Fruit fly (Drosophila melanogaster) whole organism, embryonic: Measurements from ENCODE around the gene uncNacbeta.

Source experiments
- ATbp ChIP-seq: fragments of 200-800 bp; sonication (Bioruptor generic); optimal IDR thresholded peaks from 2 replicates; lab custom pipeline; 2017; ENCODE audit warnings: missing biosample characterization, mild to moderate bottlenecking, missing genetic modification characterization, missing genetic modification reagents
- Aef1 ChIP-seq: fragments of 200-800 bp; sonication (Bioruptor generic); IDR thresholded peaks from 3 replicates; pipeline ENCODE4 v1.3.6; 2022; ENCODE audit warnings: missing biosample characterization, missing genetic modification characterization
- CG10543 ChIP-seq: fragments of 200-800 bp; sonication (Bioruptor generic); optimal IDR thresholded peaks from 3 replicates; lab custom pipeline; 2017; ENCODE audit warnings: missing biosample characterization, mild to moderate bottlenecking, missing genetic modification characterization, moderate library complexity
- CG10654 ChIP-seq: fragments of 200-800 bp; sonication (Bioruptor generic); optimal IDR thresholded peaks from 2 replicates; lab custom pipeline; 2016; ENCODE audit warnings: missing biosample characterization, missing genetic modification characterization
- CG11560 ChIP-seq: fragments of 200-800 bp; sonication (Bioruptor generic); IDR thresholded peaks from 3 replicates; pipeline ENCODE4 v1.3.6; 2022; ENCODE audit warnings: missing biosample characterization, missing genetic modification characterization
- CG11696 ChIP-seq: fragments of 200-800 bp; sonication (Bioruptor generic); IDR thresholded peaks from 2 replicates; pipeline ENCODE4 v1.3.6; 2022; ENCODE audit warnings: missing biosample characterization, missing genetic modification characterization
- CG12219 ChIP-seq: fragments of 200-800 bp; sonication (Bioruptor generic); optimal IDR thresholded peaks from 3 replicates; lab custom pipeline; 2018; ENCODE audit warnings: missing biosample characterization, mild to moderate bottlenecking, missing genetic modification characterization
- CG14014 ChIP-seq: fragments of 200-800 bp; sonication (Bioruptor generic); IDR thresholded peaks from 2 replicates; pipeline ENCODE4 v1.3.6; 2022; ENCODE audit warnings: missing biosample characterization, missing genetic modification characterization
- CG15696 ChIP-seq: fragments of 200-800 bp; sonication (Bioruptor generic); optimal IDR thresholded peaks from 2 replicates; lab custom pipeline; 2019; ENCODE audit warnings: missing biosample characterization, mild to moderate bottlenecking, missing genetic modification characterization, moderate library complexity
- CG16779 ChIP-seq: fragments of 200-800 bp; sonication (Bioruptor generic); IDR thresholded peaks from 2 replicates; pipeline ENCODE4 v1.3.6; 2022; ENCODE audit warnings: missing biosample characterization, missing genetic modification characterization
- CG17802 ChIP-seq: fragments of 200-800 bp; sonication (Bioruptor generic); optimal IDR thresholded peaks from 2 replicates; lab custom pipeline; 2018; ENCODE audit warnings: missing biosample characterization, mild to moderate bottlenecking, missing genetic modification characterization, moderate library complexity
- CG1832 ChIP-seq: fragments of 200-800 bp; sonication (Bioruptor generic); optimal IDR thresholded peaks from 2 replicates; lab custom pipeline; 2017; ENCODE audit warnings: missing biosample characterization, mild to moderate bottlenecking, missing genetic modification characterization, inconsistent platforms
- CG2199 ChIP-seq: fragments of 200-800 bp; sonication (Bioruptor generic); IDR thresholded peaks from 3 replicates; pipeline ENCODE4 v1.3.6; 2022; ENCODE audit warnings: missing biosample characterization, missing genetic modification characterization
- CG2202 ChIP-seq: fragments of 200-800 bp; sonication (Bioruptor generic); optimal IDR thresholded peaks from 2 replicates; lab custom pipeline; 2018; ENCODE audit warnings: missing biosample characterization, mild to moderate bottlenecking, missing genetic modification characterization
- CG31388 ChIP-seq: fragments of 200-800 bp; sonication (Bioruptor generic); optimal IDR thresholded peaks from 2 replicates; lab custom pipeline; 2016; ENCODE audit warnings: missing biosample characterization, missing genetic modification characterization
- CG34376 ChIP-seq: fragments of 200-800 bp; sonication (Bioruptor generic); optimal IDR thresholded peaks from 2 replicates; lab custom pipeline; 2018; ENCODE audit warnings: missing biosample characterization, mild to moderate bottlenecking, missing genetic modification characterization
- CG43689 ChIP-seq: fragments of 200-800 bp; sonication (Bioruptor generic); IDR thresholded peaks from 2 replicates; pipeline ENCODE4 v1.3.6; 2022; ENCODE audit warnings: missing biosample characterization, missing genetic modification characterization
- CG4617 ChIP-seq: fragments of 200-800 bp; sonication (Bioruptor generic); optimal IDR thresholded peaks from 3 replicates; lab custom pipeline; 2016; ENCODE audit warnings: missing biosample characterization, missing genetic modification characterization, borderline replicate concordance
- CG4854 ChIP-seq: fragments of 200-800 bp; sonication (Bioruptor generic); optimal IDR thresholded peaks from 2 replicates; lab custom pipeline; 2016; ENCODE audit warnings: missing biosample characterization, missing genetic modification characterization, inconsistent platforms
- CG8924 ChIP-seq: fragments of 200-800 bp; optimal IDR thresholded peaks from 3 replicates; lab custom pipeline; 2019; ENCODE audit warnings: missing biosample characterization, mild to moderate bottlenecking, missing genetic modification characterization, moderate library complexity
- D ChIP-seq, 2 experiments: fragments of 200-800 bp in 1 of 2; fragments of >200 bp in 1 of 2; sonication (Bioruptor generic) in 1 of 2; optimal IDR thresholded peaks; 2 replicates in 1 of 2; 3 replicates in 1 of 2; lab custom pipeline; 2017; ENCODE audit warnings: mild to moderate bottlenecking in 1 of 2, missing biosample characterization in 1 of 2, missing genetic modification characterization in 1 of 2, missing genetic modification reagents in 1 of 2
- D19A ChIP-seq: fragments of 200-800 bp; optimal IDR thresholded peaks from 3 replicates; lab custom pipeline; 2019; ENCODE audit warnings: missing biosample characterization, mild to moderate bottlenecking, missing genetic modification characterization, moderate library complexity
- Dbx ChIP-seq: fragments of 200-800 bp; sonication (Bioruptor generic); IDR thresholded peaks from 3 replicates; pipeline ENCODE4 v1.3.6; 2022; ENCODE audit warnings: missing biosample characterization, missing genetic modification characterization
- Hr39 ChIP-seq: fragments of >200 bp; optimal IDR thresholded peaks from 2 replicates; lab custom pipeline; 2017
- Jarid2 ChIP-seq: fragments of 200-800 bp; sonication (Bioruptor generic); optimal IDR thresholded peaks from 3 replicates; lab custom pipeline; 2017; ENCODE audit warnings: mild to moderate bottlenecking, missing biosample characterization, missing genetic modification reagents, missing genetic modification characterization
- Lhr ChIP-seq: fragments of 200-800 bp; sonication (Bioruptor generic); optimal IDR thresholded peaks from 3 replicates; lab custom pipeline; 2017; ENCODE audit warnings: mild to moderate bottlenecking, missing biosample characterization, missing genetic modification reagents, missing genetic modification characterization
- Med ChIP-seq: fragments of 200-800 bp; sonication (Bioruptor generic); peaks from one replicate; lab custom pipeline; 2016; ENCODE audit warnings: missing biosample characterization, missing genetic modification characterization, mild to moderate bottlenecking, inconsistent platforms, moderate library complexity
- Meics ChIP-seq: fragments of 200-800 bp; sonication (Bioruptor generic); optimal IDR thresholded peaks from 2 replicates; lab custom pipeline; 2017; ENCODE audit warnings: missing biosample characterization, mild to moderate bottlenecking, missing genetic modification characterization
- Nf-YB ChIP-seq: fragments of 200-800 bp; sonication (Bioruptor generic); optimal IDR thresholded peaks from 3 replicates; lab custom pipeline; 2019; ENCODE audit warnings: missing biosample characterization, mild to moderate bottlenecking, missing genetic modification characterization, moderate library complexity
- Pdp1 ChIP-seq, 2 experiments: fragments of 200-800 bp; sonication (Bioruptor generic); optimal IDR thresholded peaks; 3 replicates each; lab custom pipeline; 2016; ENCODE audit warnings: missing biosample characterization in 2 of 2, missing genetic modification characterization in 2 of 2, mild to moderate bottlenecking in 1 of 2, moderate library complexity in 1 of 2
- Taf1 ChIP-seq: fragments of 200-800 bp; sonication (Bioruptor generic); IDR thresholded peaks from 2 replicates; pipeline ENCODE4 v1.3.6; 2022; ENCODE audit warnings: missing biosample characterization, missing genetic modification characterization
- ara ChIP-seq: fragments of 200-800 bp; sonication (Bioruptor generic); IDR thresholded peaks from 2 replicates; pipeline ENCODE4 v1.3.6; 2022; ENCODE audit warnings: missing biosample characterization, missing genetic modification characterization
- cad ChIP-seq: fragments of >200 bp; optimal IDR thresholded peaks from 2 replicates; lab custom pipeline; 2017; ENCODE audit warnings: missing biosample characterization, missing genetic modification characterization
- croc ChIP-seq: fragments of 200-800 bp; sonication (Bioruptor generic); conservative IDR thresholded peaks from 3 replicates; pipeline ENCODE4 v1.3.6; 2022; ENCODE audit warnings: missing biosample characterization, missing genetic modification characterization
- dysf ChIP-seq: fragments of 200-800 bp; sonication (Bioruptor generic); IDR thresholded peaks from 3 replicates; pipeline ENCODE4 v1.3.6; 2022; ENCODE audit warnings: missing biosample characterization, missing genetic modification characterization
- esg ChIP-seq: fragments of 200-800 bp; sonication (Bioruptor generic); conservative IDR thresholded peaks from 2 replicates; pipeline ENCODE4 v1.3.6; 2022; ENCODE audit warnings: missing biosample characterization, missing genetic modification characterization
- fd102C ChIP-seq: fragments of 200-800 bp; sonication (Bioruptor generic); optimal IDR thresholded peaks from 2 replicates; lab custom pipeline; 2018; ENCODE audit warnings: missing biosample characterization, mild to moderate bottlenecking, missing genetic modification characterization, moderate library complexity
- grn ChIP-seq: fragments of 200-800 bp; sonication (Bioruptor generic); optimal IDR thresholded peaks from 3 replicates; lab custom pipeline; 2017; ENCODE audit warnings: missing biosample characterization, missing genetic modification characterization
- hth ChIP-seq: fragments of >200 bp; optimal IDR thresholded peaks from 2 replicates; lab custom pipeline; 2017; ENCODE audit warnings: inconsistent platforms
- kay ChIP-seq: fragments of 200-800 bp; sonication (Bioruptor generic); optimal IDR thresholded peaks from 2 replicates; lab custom pipeline; 2016; ENCODE audit warnings: missing biosample characterization, missing genetic modification characterization
- lbe ChIP-seq: fragments of 200-800 bp; sonication (Bioruptor generic); optimal IDR thresholded peaks from 2 replicates; lab custom pipeline; 2016; ENCODE audit warnings: missing biosample characterization, mild to moderate bottlenecking, missing genetic modification characterization
- nerfin-2 ChIP-seq: fragments of 200-800 bp; sonication (Bioruptor generic); IDR thresholded peaks from 2 replicates; pipeline ENCODE4 v1.3.6; 2022; ENCODE audit warnings: missing biosample characterization, missing genetic modification characterization; ENCODE audit not compliant: partially characterized antibody
- pho ChIP-seq: fragments of 200-800 bp; sonication (Bioruptor generic); optimal IDR thresholded peaks from 2 replicates; lab custom pipeline; 2016; ENCODE audit warnings: missing biosample characterization, missing genetic modification characterization
- pnt ChIP-seq: fragments of 200-800 bp; sonication (Bioruptor generic); optimal IDR thresholded peaks from 3 replicates; lab custom pipeline; 2016; ENCODE audit warnings: missing biosample characterization, missing genetic modification characterization
- pros ChIP-seq: fragments of 200-800 bp; sonication (Bioruptor generic); optimal IDR thresholded peaks from 3 replicates; lab custom pipeline; 2019; ENCODE audit warnings: missing biosample characterization, mild to moderate bottlenecking, missing genetic modification characterization, moderate library complexity
- scrt ChIP-seq: fragments of 200-800 bp; sonication (Bioruptor generic); optimal IDR thresholded peaks from 2 replicates; lab custom pipeline; 2018; ENCODE audit warnings: missing biosample characterization, mild to moderate bottlenecking, missing genetic modification characterization, moderate library complexity
- slp2 ChIP-seq: fragments of 200-800 bp; sonication (Bioruptor generic); optimal IDR thresholded peaks from 2 replicates; lab custom pipeline; 2016; ENCODE audit warnings: missing biosample characterization, missing genetic modification characterization
- zf30C ChIP-seq: fragments of 200-800 bp; sonication (Bioruptor generic); optimal IDR thresholded peaks from 3 replicates; lab custom pipeline; 2018; ENCODE audit warnings: missing biosample characterization, mild to moderate bottlenecking, missing genetic modification characterization
- zfh1 ChIP-seq: fragments of 200-800 bp; sonication (Bioruptor generic); IDR thresholded peaks from 3 replicates; pipeline ENCODE4 v1.3.6; 2022; ENCODE audit warnings: missing biosample characterization, missing genetic modification characterization

uncNacbeta gene

DNA sequence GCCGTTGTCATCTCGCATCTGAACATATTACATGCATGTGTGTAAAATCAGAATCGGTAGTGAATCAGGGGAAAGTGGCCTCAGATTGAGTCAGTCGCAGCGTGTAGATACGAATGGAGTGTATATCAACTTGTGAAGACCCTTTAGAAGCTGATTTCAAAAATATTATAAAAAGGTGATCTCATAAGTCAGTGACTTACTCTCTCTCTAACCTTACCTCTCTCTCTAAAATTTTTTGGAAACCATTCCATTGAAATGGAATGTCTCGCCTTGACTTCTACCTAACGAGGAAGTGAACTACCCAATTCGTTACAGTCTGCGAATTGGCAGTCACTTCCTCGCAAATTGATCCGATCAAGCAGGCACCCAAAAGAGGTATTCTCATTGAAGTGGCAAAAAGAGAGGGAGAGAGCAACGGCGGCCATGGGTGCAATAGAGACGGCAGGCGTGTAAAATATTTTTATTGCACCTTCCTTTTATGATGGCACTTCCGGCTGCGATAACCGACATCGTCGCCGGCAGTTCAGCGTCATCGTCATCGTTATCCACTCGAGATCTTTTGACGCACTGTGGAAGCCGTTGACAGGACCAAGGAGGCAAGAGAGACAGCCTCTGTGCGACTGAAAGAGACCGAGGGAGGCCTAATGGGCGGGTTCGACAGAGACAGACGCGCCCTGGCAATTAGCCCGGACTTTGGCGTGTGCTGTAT, 45.6 kb downstream of the uncNacbeta start (continued):
- TF ChIP-seq CG17802 (tag; lab: Kevin White, UChicago) = no peak
- no peak for TF ChIP-seq zf30C (GFP tag; lab: Kevin White, UChicago)
- no peak for TF ChIP-seq CG16779 (GFP tag; lab: Robert Waterston, UW)
- TF ChIP-seq Dbx (GFP tag; lab: Robert Waterston, UW) = no peak
- TF ChIP-seq Taf1 (GFP tag; lab: Robert Waterston, UW) = no peak
- TF ChIP-seq CG10654 (GFP tag; lab: Kevin White, UChicago) = no peak
- TF ChIP-seq slp2 (GFP tag; lab: Kevin White, UChicago) = no peak
- TF ChIP-seq CG1832 (GFP tag; lab: Kevin White, UChicago) = peak; percentile 40
- no peak for TF ChIP-seq kay
- TF ChIP-seq CG12219 = no peak
- TF ChIP-seq CG2199 (GFP tag; lab: Robert Waterston, UW) = no peak
- no peak for TF ChIP-seq ATbp (GFP tag; lab: Kevin White, UChicago)
- peak; percentile 73 for TF ChIP-seq D (optimal IDR thresholded peaks at IDR 0.05; lab: Kevin White, UChicago)
- no peak for TF ChIP-seq D (GFP tag; optimal IDR thresholded peaks at IDR 0.05; lab: Kevin White, UChicago)
- no peak for TF ChIP-seq CG10543 (GFP tag; lab: Kevin White, UChicago)
- TF ChIP-seq fd102C (GFP tag; lab: Kevin White, UChicago) = peak; percentile 16
- peak; percentile 99 for TF ChIP-seq cad (GFP tag; lab: Kevin White, UChicago)
- no peak for TF ChIP-seq pros
- TF ChIP-seq CG14014 = no peak
- no peak for TF ChIP-seq CG15696 (tag; lab: Kevin White, UChicago)
- TF ChIP-seq pnt = no peak
- no peak for TF ChIP-seq scrt (GFP tag; lab: Kevin White, UChicago)
- TF ChIP-seq CG4854 (GFP tag; lab: Kevin White, UChicago) = no peak
- no peak for TF ChIP-seq croc (GFP tag; lab: Robert Waterston, UW)
- no peak for TF ChIP-seq CG31388 (GFP tag; lab: Kevin White, UChicago)
- TF ChIP-seq lbe (GFP tag; lab: Kevin White, UChicago) = no peak
- TF ChIP-seq CG34376 = no peak
- no peak for TF ChIP-seq ara
- TF ChIP-seq Lhr (GFP tag; lab: Kevin White, UChicago) = no peak
- peak; percentile 25 for TF ChIP-seq grn (GFP tag; lab: Kevin White, UChicago)
- TF ChIP-seq CG11560 (tag; lab: Robert Waterston, UW) = no peak
- TF ChIP-seq pho = no peak
- peak; percentile 9 for TF ChIP-seq Med (GFP tag; lab: Kevin White, UChicago)
- no peak for TF ChIP-seq Nf-YB (GFP tag; lab: Kevin White, UChicago)
- TF ChIP-seq CG11696 (GFP tag; lab: Robert Waterston, UW) = no peak
- no peak for TF ChIP-seq Jarid2 (GFP tag; lab: Kevin White, UChicago)
- TF ChIP-seq Hr39 (lab: Kevin White, UChicago) = no peak
- TF ChIP-seq nerfin-2 = no peak
- no peak for TF ChIP-seq zfh1
- TF ChIP-seq Meics (GFP tag; lab: Kevin White, UChicago) = no peak
- no peak for TF ChIP-seq CG43689 (GFP tag; lab: Robert Waterston, UW)
- no peak for TF ChIP-seq CG2202 (tag; lab: Kevin White, UChicago)
- TF ChIP-seq Aef1 (GFP tag; lab: Robert Waterston, UW) = no peak
- no peak for TF ChIP-seq CG4617 (GFP tag; lab: Kevin White, UChicago)
- no peak for TF ChIP-seq hth (lab: Kevin White, UChicago)
- TF ChIP-seq D19A (tag; lab: Kevin White, UChicago) = peak; percentile 56
- no peak for TF ChIP-seq esg (GFP tag; lab: Robert Waterston, UW)
- no peak for TF ChIP-seq CG8924 (tag; lab: Kevin White, UChicago)
- no peak for TF ChIP-seq Pdp1 (GFP tag; optimal IDR thresholded peaks at IDR 0.05; lab: Kevin White, UChicago)
- TF ChIP-seq dysf (GFP tag; lab: Robert Waterston, UW) = 0 out of 3 replicates have a peak, but pooled peaks have one; percentile 7
